Worm (Caenorhabditis elegans): ENCODE data around the gene nhr-106.

The nhr-106 gene

DNA sequence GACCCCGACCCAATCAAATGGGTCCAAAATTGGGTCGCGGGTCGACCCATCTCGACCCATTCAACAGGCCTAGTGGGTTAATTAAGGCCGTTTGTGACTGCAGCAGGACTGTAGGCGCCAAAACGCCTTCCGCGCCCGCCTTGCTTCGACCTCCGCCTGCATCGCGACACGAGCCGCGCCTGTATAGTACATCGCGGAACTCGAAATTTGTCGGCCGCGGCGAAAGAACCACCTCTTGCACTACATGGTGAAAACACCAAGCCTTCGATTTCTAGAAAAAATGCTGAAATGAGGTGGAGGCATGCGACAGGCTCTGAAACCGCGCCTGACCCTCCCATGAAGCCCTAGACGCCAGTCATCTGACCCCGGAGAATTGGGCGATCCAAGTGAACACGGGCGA is 1.4 kb upstream of the nhr-106 start:
- TF ChIP-seq snpc-4 (GFP tag; optimal IDR thresholded peaks at IDR 0.05) (no peak), snpc-4 (tag; optimal IDR thresholded peaks at IDR 0.05) (peak in 2 of 4 experiments; percentile 57 to 72), hmg-1.2 (GFP tag; IDR thresholded peaks at IDR 0.05) (peak; percentile 13; the same call in 1 of the 2 replicates), die-1 (tag; optimal IDR thresholded peaks at IDR 0.05) (no peak), zfh-2 (GFP tag; conservative IDR thresholded peaks at IDR 0.05) (peak; percentile 58)

DNA sequence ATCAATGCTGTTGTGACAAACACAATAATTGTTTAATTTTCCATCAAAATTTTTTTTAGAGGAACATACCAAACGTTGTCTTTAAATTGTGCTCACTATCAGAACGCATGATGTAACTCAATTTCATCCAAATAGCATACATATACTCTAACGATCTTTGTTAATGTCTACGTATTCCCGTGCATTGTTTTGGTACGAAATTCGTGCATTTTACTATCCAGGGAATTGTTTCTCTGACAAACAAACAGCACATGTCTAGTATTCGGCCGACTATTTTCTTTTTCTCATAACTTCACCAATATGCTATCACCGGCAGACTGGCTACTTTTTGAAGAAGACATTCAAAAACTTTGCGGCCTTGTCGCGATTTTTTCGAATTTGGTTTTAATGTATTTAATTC is 2.0 kb downstream of the nhr-106 start, which contains the start of gene str-196:
Gene str-196 (plus strand): TSS at position 301 of the 400 bp plus-strand sequence.
- TF ChIP-seq attf-3 (GFP tag; conservative IDR thresholded peaks at IDR 0.05) (no peak), F22D6.2 (tag; optimal IDR thresholded peaks at IDR 0.05) (no peak), snpc-3.4 (tag; optimal IDR thresholded peaks at IDR 0.05) (no peak), dox-1 (GFP tag; IDR thresholded peaks at IDR 0.05) (no peak), Y95B8A.8 (GFP tag; IDR thresholded peaks at IDR 0.05) (no peak), hsf-1 (GFP tag; IDR thresholded peaks at IDR 0.05) (no peak), lin-54 (GFP tag; optimal IDR thresholded peaks at IDR 0.05) (no peak), tbp1 (GFP tag; optimal IDR thresholded peaks at IDR 0.05) (no peak), Y56A3A.18 (GFP tag; IDR thresholded peaks at IDR 0.05) (no peak), athp-1 (tag; optimal IDR thresholded peaks at IDR 0.05) (no peak), ceh-79 (tag; optimal IDR thresholded peaks at IDR 0.05) (no peak), snpc-1.3 (tag; optimal IDR thresholded peaks at IDR 0.05; ENCODE audit: insufficient read depth) (no peak), ceh-58 (GFP tag; IDR thresholded peaks at IDR 0.05) (no peak), rec-8 (tag; optimal IDR thresholded peaks at IDR 0.05) (no peak), K11D2.4 (GFP tag; IDR thresholded peaks at IDR 0.05) (no peak), aptf-3 (GFP tag; IDR thresholded peaks at IDR 0.05) (no peak)

DNA sequence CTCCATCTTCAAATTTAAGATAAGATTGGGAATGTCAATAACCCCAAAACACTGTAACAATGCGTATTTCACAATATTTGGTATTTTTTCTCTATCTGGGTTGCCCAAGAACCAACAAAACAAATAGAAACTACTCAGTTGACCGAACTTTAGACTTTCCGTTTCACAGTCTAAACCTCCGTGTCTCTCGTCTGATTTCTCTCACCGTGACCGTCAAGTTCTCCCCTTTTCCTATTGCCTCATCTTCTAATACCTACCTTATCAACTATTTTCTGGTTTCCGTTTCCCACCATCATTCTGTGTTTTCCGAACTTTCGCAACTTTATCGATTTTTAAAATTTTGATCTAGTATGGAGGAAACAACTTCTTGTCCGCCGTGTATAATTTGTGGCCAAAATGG is 4.9 kb downstream of the nhr-106 start, which contains the start of gene nhr-131:
Gene nhr-131 (plus strand): TSS at position 87 of the 400 bp plus-strand sequence.
- TF ChIP-seq attf-5 (GFP tag; optimal IDR thresholded peaks at IDR 0.05): peak; percentile 54
- no peak for TF ChIP-seq ceh-27 (GFP tag; optimal IDR thresholded peaks at IDR 0.05)
- TF ChIP-seq sea-2 (GFP tag; IDR thresholded peaks at IDR 0.05): no peak
- TF ChIP-seq sdz-38 (tag; optimal IDR thresholded peaks at IDR 0.05): no peak
- peak; percentile 77 for TF ChIP-seq nhr-80 (tag; optimal IDR thresholded peaks at IDR 0.05)
- TF ChIP-seq lin-40 (tag; optimal IDR thresholded peaks at IDR 0.05): peak; percentile 20
- no peak for TF ChIP-seq hmg-1.2 (GFP tag; IDR thresholded peaks at IDR 0.05)
- peak; percentile 41 for TF ChIP-seq dox-1 (GFP tag; IDR thresholded peaks at IDR 0.05)
- TF ChIP-seq cebp-1 (GFP tag; IDR thresholded peaks at IDR 0.05): peak; percentile 73
- TF ChIP-seq cebp-1 (tag; optimal IDR thresholded peaks at IDR 0.05): peak; percentile 89

DNA sequence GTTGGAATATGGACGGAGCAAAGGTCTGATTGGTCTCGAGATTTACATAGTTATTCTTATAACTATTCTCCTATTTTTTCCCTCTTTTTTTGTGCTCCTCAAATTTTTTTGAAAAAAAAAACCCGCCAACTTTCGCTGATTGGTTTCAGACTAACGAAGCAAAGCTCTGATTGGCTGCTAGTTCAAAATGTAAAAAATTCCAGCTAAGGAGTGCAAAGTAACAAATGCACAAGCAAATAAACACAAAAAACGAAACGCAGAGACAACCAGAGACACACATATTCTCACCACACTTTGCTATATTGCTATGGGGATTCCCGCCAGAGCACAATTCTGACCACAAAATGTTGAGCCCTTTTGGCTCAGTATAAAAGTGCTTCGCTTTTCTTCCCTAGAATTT is 8.0 kb downstream of the nhr-106 start, which contains the start of gene T01G6.1:
Gene T01G6.1 (plus strand): TSS at position 301 of the 400 bp plus-strand sequence.
- TF ChIP-seq dpff-1 (tag; optimal IDR thresholded peaks at IDR 0.05) (no peak), ekl-4 (GFP tag; IDR thresholded peaks at IDR 0.05) (no peak), Y67H2A.10 (GFP tag; conservative IDR thresholded peaks at IDR 0.05) (no peak), snpc-3.4 (tag; optimal IDR thresholded peaks at IDR 0.05) (no peak), ceh-40 (GFP tag; IDR thresholded peaks at IDR 0.05) (no peak), Y56A3A.18 (GFP tag; IDR thresholded peaks at IDR 0.05) (no peak), lin-40 (tag; optimal IDR thresholded peaks at IDR 0.05) (no peak), atf-7 (tag; optimal IDR thresholded peaks at IDR 0.05) (no peak), attf-6 (GFP tag; IDR thresholded peaks at IDR 0.05) (no peak), lsy-27 (tag; optimal IDR thresholded peaks at IDR 0.05; ENCODE audit: borderline replicate concordance, insufficient read depth) (no peak), hsf-1 (GFP tag; IDR thresholded peaks at IDR 0.05) (no peak), egl-18 (GFP tag; IDR thresholded peaks at IDR 0.05) (no peak), mes-4 (tag; optimal IDR thresholded peaks at IDR 0.05) (no peak), F52B5.7 (tag; optimal IDR thresholded peaks at IDR 0.05) (no peak), ceh-91 (GFP tag; IDR thresholded peaks at IDR 0.05) (no peak), nhr-120 (GFP tag; IDR thresholded peaks at IDR 0.05) (no peak)

All from whole organism, young adult.